Worm (Caenorhabditis elegans): ENCODE results near the gene M02D8.6.

ce11 chrX:8697517-8697916 is 34.2 kb downstream of the M02D8.6 start, which contains the start of gene frpr-8:
- TF ChIP-seq aly-2 (tag; optimal IDR thresholded peaks at IDR 0.05) (no peak), nhr-237 (tag; optimal IDR thresholded peaks at IDR 0.05) (no peak), tbx-2 (tag; optimal IDR thresholded peaks at IDR 0.05) (no peak), nhr-11 (tag; optimal IDR thresholded peaks at IDR 0.05) (no peak), mdl-1 (tag; optimal IDR thresholded peaks at IDR 0.05) (no peak)
